Worm (Caenorhabditis elegans) whole organism, L4 larva: ENCODE measurements around the gene glrx-21.
A peak's percentile ranks its signal among the peaks of the same experiment; 100 is the strongest.

Experiments used
- F44E2.7 ChIP-seq: fragments of 200-800 bp; sonication (Bioruptor generic); IDR thresholded peaks from 2 replicates; pipeline ENCODE4 v2.1.2; 2022; ENCODE audit warnings: missing genetic modification characterization, missing compliant biosample characterization
- F49E8.2 ChIP-seq: sonication (generic microtip); optimal IDR thresholded peaks from 2 replicates; lab custom pipeline; 2016; ENCODE audit warnings: missing compliant biosample characterization, mild to moderate bottlenecking, missing genetic modification characterization, borderline replicate concordance
- R02D3.7 ChIP-seq: fragments of 150-350 bp; sonication (generic microtip); optimal IDR thresholded peaks from 3 replicates; lab custom pipeline; 2014; ENCODE audit warnings: missing biosample characterization, missing genetic modification characterization
- Y105C5A.15 ChIP-seq: fragments of 200-800 bp; sonication (Bioruptor generic); IDR thresholded peaks from 2 replicates; pipeline ENCODE4 v1.3.6; 2022; ENCODE audit warnings: missing genetic modification characterization, missing compliant biosample characterization
- Y48G9A.11 ChIP-seq: fragments of 200-800 bp; sonication (Bioruptor generic); IDR thresholded peaks from 2 replicates; pipeline ENCODE4 v1.3.6; 2022; ENCODE audit warnings: missing genetic modification reagents, missing genetic modification characterization, missing compliant biosample characterization
- ZK546.5 ChIP-seq, 2 experiments: sonication (generic microtip); optimal IDR thresholded peaks; 2 replicates each; lab custom pipeline; 2017; ENCODE audit warnings: missing biosample characterization in 2 of 2, missing genetic modification characterization in 2 of 2
- aha-1 ChIP-seq: fragments of 150-350 bp; peaks from one replicate; lab custom pipeline; 2014; ENCODE audit warnings: missing biosample characterization, missing genetic modification characterization
- arid-1 ChIP-seq: fragments of 200-800 bp; sonication (Bioruptor generic); conservative IDR thresholded peaks from 2 replicates; pipeline ENCODE4 v1.3.6; 2022; ENCODE audit warnings: missing genetic modification reagents, missing genetic modification characterization, missing compliant biosample characterization
- ceh-28 ChIP-seq: fragments of 150-350 bp; optimal IDR thresholded peaks from 2 replicates; lab custom pipeline; 2014; ENCODE audit warnings: missing biosample characterization, missing genetic modification reagents, missing genetic modification characterization
- ceh-32 ChIP-seq: sonication (generic microtip); optimal IDR thresholded peaks from 2 replicates; lab custom pipeline; 2016; ENCODE audit warnings: mild to moderate bottlenecking, missing genetic modification characterization, missing compliant biosample characterization; ENCODE audit not compliant: poor library complexity
- ceh-44 ChIP-seq: fragments of 200-800 bp; sonication (Bioruptor generic); IDR thresholded peaks from 2 replicates; pipeline ENCODE4 v1.3.6; 2022; ENCODE audit warnings: missing genetic modification reagents, missing genetic modification characterization, missing compliant biosample characterization
- ceh-62 ChIP-seq: sonication (generic microtip); optimal IDR thresholded peaks from 2 replicates; lab custom pipeline; 2017; ENCODE audit warnings: missing biosample characterization, missing genetic modification characterization
- ceh-82 ChIP-seq: sonication (generic microtip); optimal IDR thresholded peaks from 2 replicates; lab custom pipeline; 2017; ENCODE audit warnings: missing biosample characterization, missing genetic modification characterization
- ctbp-1 ChIP-seq: fragments of 200-800 bp; sonication (Bioruptor generic); IDR thresholded peaks from 2 replicates; pipeline ENCODE4 v1.3.6; 2022; ENCODE audit warnings: missing genetic modification reagents, missing genetic modification characterization, missing compliant biosample characterization
- dmd-6 ChIP-seq: fragments of 200-800 bp; sonication (Bioruptor generic); IDR thresholded peaks from 2 replicates; pipeline ENCODE4 v1.3.6; 2022; ENCODE audit warnings: missing genetic modification reagents, missing genetic modification characterization, missing compliant biosample characterization
- dmd-8 ChIP-seq: fragments of 200-800 bp; sonication (Bioruptor generic); IDR thresholded peaks from 2 replicates; pipeline ENCODE4 v1.3.6; 2022; ENCODE audit warnings: missing genetic modification characterization, missing compliant biosample characterization
- dpl-1 ChIP-seq: fragments of 150-350 bp; optimal IDR thresholded peaks from 2 replicates; lab custom pipeline; 2014; ENCODE audit warnings: missing biosample characterization, missing genetic modification reagents, missing genetic modification characterization
- dve-1 ChIP-seq: sonication (generic microtip); optimal IDR thresholded peaks from 2 replicates; lab custom pipeline; 2017; ENCODE audit warnings: antibody characterized with exemption, mild to moderate bottlenecking, missing genetic modification characterization, missing compliant biosample characterization; ENCODE audit not compliant: insufficient read depth
- egl-43 ChIP-seq: fragments of 200-800 bp; sonication (Bioruptor generic); IDR thresholded peaks from 2 replicates; pipeline ENCODE4 v1.3.6; 2022; ENCODE audit warnings: missing genetic modification reagents, missing genetic modification characterization, missing compliant biosample characterization
- fkh-10 ChIP-seq: fragments of 150-350 bp; optimal IDR thresholded peaks from 2 replicates; lab custom pipeline; 2014; ENCODE audit warnings: missing biosample characterization, missing genetic modification reagents, missing genetic modification characterization
- lin-29 ChIP-seq: fragments of 200-800 bp; sonication (Bioruptor generic); IDR thresholded peaks from 2 replicates; pipeline ENCODE4 v1.3.6; 2022; ENCODE audit warnings: missing genetic modification reagents, missing genetic modification characterization, missing compliant biosample characterization
- lsy-2 ChIP-seq, 2 experiments: fragments of 150-350 bp in 1 of 2; sonication (generic microtip) in 1 of 2; optimal IDR thresholded peaks; 2 replicates each; lab custom pipeline; 2014 to 2017; ENCODE audit warnings: missing biosample characterization in 2 of 2, missing genetic modification characterization in 2 of 2
- mep-1 ChIP-seq: fragments of 150-350 bp; sonication (generic microtip); optimal IDR thresholded peaks from 3 replicates; lab custom pipeline; 2014; ENCODE audit warnings: missing biosample characterization, missing genetic modification characterization
- mxl-3 ChIP-seq: fragments of 200-800 bp; sonication (Bioruptor generic); optimal IDR thresholded peaks from 2 replicates; lab custom pipeline; 2018; ENCODE audit warnings: mild to moderate bottlenecking, missing genetic modification characterization, missing compliant biosample characterization
- nhr-11 ChIP-seq: fragments of 150-350 bp; optimal IDR thresholded peaks from 2 replicates; lab custom pipeline; 2014; ENCODE audit warnings: missing biosample characterization, missing genetic modification characterization
- nhr-25 ChIP-seq: sonication (generic microtip); optimal IDR thresholded peaks from 2 replicates; lab custom pipeline; 2017; ENCODE audit warnings: missing genetic modification characterization, mild to moderate bottlenecking, missing compliant biosample characterization, antibody characterized with exemption, moderate library complexity, borderline replicate concordance; ENCODE audit not compliant: insufficient read depth
- nhr-41 ChIP-seq: fragments of 200-800 bp; sonication (Bioruptor generic); IDR thresholded peaks from 2 replicates; pipeline ENCODE4 v1.3.6; 2022; ENCODE audit warnings: missing genetic modification reagents, missing genetic modification characterization, missing compliant biosample characterization
- snpc-1.2 ChIP-seq: fragments of 200-800 bp; sonication (Bioruptor generic); IDR thresholded peaks from 2 replicates; pipeline ENCODE4 v1.3.6; 2022; ENCODE audit warnings: missing genetic modification reagents, missing genetic modification characterization, missing compliant biosample characterization
- unc-62 ChIP-seq, 3 experiments: fragments of 150-350 bp in 1 of 3; sonication (generic microtip); optimal IDR thresholded peaks in 2 of 3; peaks in 1 of 3; 1 replicate in 1 of 3; 2 replicates in 2 of 3; lab custom pipeline; 2014 to 2017; ENCODE audit warnings: missing biosample characterization in 3 of 3, missing genetic modification characterization in 3 of 3, missing genetic modification reagents in 3 of 3, missing genotype in 1 of 3
- zip-2 ChIP-seq: fragments of 150-350 bp; optimal IDR thresholded peaks from 2 replicates; lab custom pipeline; 2014; ENCODE audit warnings: missing biosample characterization, missing genetic modification characterization

The glrx-21 gene

ce11 chrIII:5346017-5346416 is at the start of gene glrx-21:
glrx-21 (minus strand) TSS chrIII:5346117.
- TF ChIP-seq ceh-62 (tag; lab: Kevin White, UChicago) (no peak), ceh-28 (tag; lab: Kevin White, UChicago) (no peak), lin-29 (no peak), ZK546.5 (tag; optimal IDR thresholded peaks at IDR 0.05; lab: Kevin White, UChicago) (no peak), ceh-32 (tag; lab: Kevin White, UChicago) (no peak), ceh-82 (tag; lab: Kevin White, UChicago) (no peak), mep-1 (no peak)

DNA sequence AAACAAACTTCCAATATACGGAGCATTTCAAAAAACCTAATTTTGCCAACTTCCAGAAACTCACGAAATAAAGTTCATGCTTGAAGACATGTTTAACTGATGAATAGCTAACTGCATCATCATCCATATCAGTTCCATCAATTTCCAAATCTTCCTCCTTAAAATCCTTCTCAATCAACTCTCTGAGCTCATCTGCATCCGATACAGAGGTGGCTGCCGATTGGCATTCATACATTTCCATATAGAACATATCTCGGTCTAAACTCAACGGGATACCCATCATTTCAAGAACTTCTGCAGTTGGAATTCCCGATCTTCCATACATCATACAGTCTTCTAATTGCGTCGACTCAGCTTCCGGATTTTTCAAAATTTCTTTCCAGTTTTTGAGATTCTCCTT is 43.4 kb upstream of the glrx-21 start:
- TF ChIP-seq arid-1 (GFP tag; lab: Robert Waterston, UW) (no peak), unc-62 (GFP tag; optimal IDR thresholded peaks at IDR 0.05 in 1 of 2; lab: Kevin White, UChicago) (peak in 1 of 2 experiments; percentile 81), unc-62 (tag; optimal IDR thresholded peaks at IDR 0.05; lab: Kevin White, UChicago) (no peak), aha-1 (peak; percentile 65)

ce11 chrIII:5388113-5388512 is 42.2 kb upstream of the glrx-21 start:
- TF ChIP-seq egl-43 (GFP tag; lab: Robert Waterston, UW) (no peak), dmd-8 (no peak), nhr-11 (tag; lab: Kevin White, UChicago) (no peak), Y48G9A.11 (GFP tag; lab: Robert Waterston, UW) (no peak), mxl-3 (GFP tag; lab: Kevin White, UChicago) (no peak), unc-62 (GFP tag; optimal IDR thresholded peaks at IDR 0.05 in 1 of 2; lab: Kevin White, UChicago) (peak in 1 of 2 experiments; percentile 95), unc-62 (tag; optimal IDR thresholded peaks at IDR 0.05; lab: Kevin White, UChicago) (no peak), F44E2.7 (GFP tag; lab: Robert Waterston, UW) (no peak)

- TF ChIP-seq ctbp-1 (GFP tag; lab: Robert Waterston, UW) = no peak
- peak; percentile 72 for TF ChIP-seq aha-1
Measured at ce11 chrIII:5385315-5385714, 39.4 kb upstream of the glrx-21 start, which contains the start of gene Y32H12A.7. Y32H12A.7 (minus strand) TSS chrIII:5385415.

DNA sequence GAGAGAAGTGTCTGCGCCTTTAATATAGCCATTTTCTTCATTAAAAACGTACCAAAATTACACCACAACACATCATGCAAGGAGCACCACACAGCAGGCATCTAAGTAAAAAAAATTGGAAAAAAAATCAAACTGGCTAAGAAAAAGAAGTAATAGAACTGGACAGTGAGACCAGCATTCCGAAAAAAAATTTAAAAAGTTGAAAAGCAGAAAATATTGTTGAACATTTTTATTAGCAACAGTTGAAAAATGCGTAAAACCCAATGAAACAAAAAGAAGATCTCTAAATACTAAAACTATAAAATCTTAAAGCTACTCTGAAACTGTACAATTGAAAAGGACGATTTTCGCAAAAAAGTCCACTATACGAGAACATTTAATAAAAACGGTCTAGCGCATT is 36.2 kb upstream of the glrx-21 start, which contains the start of gene Y32H12A.6:
Y32H12A.6 (minus strand) TSS at position 101 of the 400 bp plus-strand sequence.
- TF ChIP-seq ctbp-1 (GFP tag; lab: Robert Waterston, UW) = no peak
- no peak for TF ChIP-seq dmd-6
- TF ChIP-seq fkh-10 (GFP tag; lab: Kevin White, UChicago) = no peak
- TF ChIP-seq dmd-8 = no peak
- no peak for TF ChIP-seq Y105C5A.15 (GFP tag; lab: Robert Waterston, UW)

- TF ChIP-seq F49E8.2 (tag; lab: Kevin White, UChicago) (peak; percentile 73), ceh-44 (GFP tag; lab: Robert Waterston, UW) (no peak), ceh-32 (tag; lab: Kevin White, UChicago) (no peak), dmd-8 (no peak), lsy-2 (tag; optimal IDR thresholded peaks at IDR 0.05; lab: Kevin White, UChicago) (peak in 1 of 2 experiments; percentile 10), nhr-25 (tag; lab: Kevin White, UChicago) (no peak), snpc-1.2 (0 out of 2 replicates have a peak, but pooled peaks have one; percentile 40), dpl-1 (no peak), Y48G9A.11 (GFP tag; lab: Robert Waterston, UW) (0 out of 2 replicates have a peak, but pooled peaks have one; percentile 10), R02D3.7 (tag; lab: Kevin White, UChicago) (no peak), dve-1 (tag; lab: Kevin White, UChicago) (no peak), zip-2 (no peak), nhr-41 (no peak)
Measured at ce11 chrIII:5380554-5380953, 34.6 kb upstream of the glrx-21 start.
